Fruit fly (Drosophila melanogaster) whole organism, embryonic: ENCODE data around the gene CG34248.

Experiments
- Bgb ChIP-seq: fragments of 200-800 bp; sonication (Bioruptor generic); IDR thresholded peaks from 2 replicates; pipeline ENCODE4 v1.3.6; 2022; ENCODE audit warnings: missing biosample characterization, missing genetic modification characterization; ENCODE audit not compliant: partially characterized antibody
- CG10147 ChIP-seq: fragments of 200-800 bp; sonication (Bioruptor generic); optimal IDR thresholded peaks from 2 replicates; lab custom pipeline; 2019; ENCODE audit warnings: missing biosample characterization, mild to moderate bottlenecking, missing genetic modification characterization, moderate library complexity
- CG10543 ChIP-seq: fragments of 200-800 bp; sonication (Bioruptor generic); optimal IDR thresholded peaks from 3 replicates; lab custom pipeline; 2017; ENCODE audit warnings: missing biosample characterization, mild to moderate bottlenecking, missing genetic modification characterization, moderate library complexity
- CG10959 ChIP-seq: fragments of 200-800 bp; sonication (Bioruptor generic); IDR thresholded peaks from 2 replicates; pipeline ENCODE4 v1.3.6; 2022; ENCODE audit warnings: missing biosample characterization, missing genetic modification characterization
- CG10979 ChIP-seq: fragments of 200-800 bp; sonication (Bioruptor generic); optimal IDR thresholded peaks from 2 replicates; lab custom pipeline; 2018; ENCODE audit warnings: missing biosample characterization, mild to moderate bottlenecking, missing genetic modification characterization, moderate library complexity
- CG12236 ChIP-seq: fragments of 200-800 bp; sonication (Bioruptor generic); optimal IDR thresholded peaks from 2 replicates; lab custom pipeline; 2016; ENCODE audit warnings: missing biosample characterization, missing genetic modification characterization
- CG12769 ChIP-seq: fragments of 200-800 bp; sonication (Bioruptor generic); optimal IDR thresholded peaks from 2 replicates; lab custom pipeline; 2019; ENCODE audit warnings: missing biosample characterization, mild to moderate bottlenecking, missing genetic modification characterization, moderate library complexity
- CG15073 ChIP-seq: fragments of 200-800 bp; sonication (Bioruptor generic); optimal IDR thresholded peaks from 2 replicates; lab custom pipeline; 2016; ENCODE audit warnings: missing biosample characterization, missing genetic modification characterization
- CG17568 ChIP-seq: fragments of 200-800 bp; sonication (Bioruptor generic); optimal IDR thresholded peaks from 2 replicates; lab custom pipeline; 2018; ENCODE audit warnings: missing biosample characterization, mild to moderate bottlenecking, missing genetic modification characterization, moderate library complexity
- CG2875 ChIP-seq: fragments of 200-800 bp; sonication (Bioruptor generic); optimal IDR thresholded peaks from 2 replicates; lab custom pipeline; 2017; ENCODE audit warnings: missing biosample characterization, mild to moderate bottlenecking, missing genetic modification characterization, missing genetic modification reagents
- CG31441 ChIP-seq: fragments of 200-800 bp; sonication (Bioruptor generic); IDR thresholded peaks from 2 replicates; pipeline ENCODE4 v1.3.6; 2022; ENCODE audit warnings: missing biosample characterization, missing genetic modification characterization
- CG34376 ChIP-seq: fragments of 200-800 bp; sonication (Bioruptor generic); optimal IDR thresholded peaks from 2 replicates; lab custom pipeline; 2018; ENCODE audit warnings: missing biosample characterization, mild to moderate bottlenecking, missing genetic modification characterization
- CG42726 ChIP-seq: fragments of 200-800 bp; sonication (Bioruptor generic); IDR thresholded peaks from 2 replicates; pipeline ENCODE4 v1.3.6; 2022; ENCODE audit warnings: missing biosample characterization, missing genetic modification characterization; ENCODE audit not compliant: partially characterized antibody
- CG4730 ChIP-seq: fragments of 200-800 bp; sonication (Bioruptor generic); IDR thresholded peaks from 2 replicates; pipeline ENCODE4 v1.3.6; 2022; ENCODE audit warnings: missing biosample characterization, missing genetic modification characterization
- CG4854 ChIP-seq: fragments of 200-800 bp; sonication (Bioruptor generic); optimal IDR thresholded peaks from 2 replicates; lab custom pipeline; 2016; ENCODE audit warnings: missing biosample characterization, missing genetic modification characterization, inconsistent platforms
- CG6272 ChIP-seq: fragments of 200-800 bp; sonication (Bioruptor generic); IDR thresholded peaks from 2 replicates; pipeline ENCODE4 v1.3.6; 2022; ENCODE audit warnings: missing biosample characterization, missing genetic modification characterization
- CG7987 ChIP-seq: fragments of 200-800 bp; sonication (Bioruptor generic); optimal IDR thresholded peaks from 2 replicates; lab custom pipeline; 2018; ENCODE audit warnings: missing biosample characterization, mild to moderate bottlenecking, missing genetic modification characterization, moderate library complexity
- CG8944 ChIP-seq: fragments of 200-800 bp; sonication (Bioruptor generic); optimal IDR thresholded peaks from 3 replicates; lab custom pipeline; 2016; ENCODE audit warnings: missing biosample characterization, missing genetic modification characterization
- CG9437 ChIP-seq: fragments of 200-800 bp; sonication (Bioruptor generic); optimal IDR thresholded peaks from 2 replicates; lab custom pipeline; 2018; ENCODE audit warnings: missing biosample characterization, mild to moderate bottlenecking, missing genetic modification characterization
- CHES-1-like ChIP-seq: fragments of 200-800 bp; sonication (Bioruptor generic); optimal IDR thresholded peaks from 2 replicates; lab custom pipeline; 2016; ENCODE audit warnings: missing biosample characterization, missing genetic modification characterization
- CrebB ChIP-seq: fragments of 200-800 bp; sonication (Bioruptor generic); optimal IDR thresholded peaks from 3 replicates; lab custom pipeline; 2018; ENCODE audit warnings: missing biosample characterization, mild to moderate bottlenecking, missing genetic modification characterization
- Dad ChIP-seq: fragments of 200-800 bp; sonication (Bioruptor generic); optimal IDR thresholded peaks from 3 replicates; lab custom pipeline; 2016; ENCODE audit warnings: missing biosample characterization, missing genetic modification characterization
- Dek ChIP-seq: fragments of 200-800 bp; sonication (Bioruptor generic); optimal IDR thresholded peaks from 3 replicates; lab custom pipeline; 2019; ENCODE audit warnings: missing biosample characterization, mild to moderate bottlenecking, missing genetic modification characterization, moderate library complexity
- Dref ChIP-seq: fragments of 200-800 bp; sonication (Bioruptor generic); IDR thresholded peaks from 2 replicates; pipeline ENCODE4 v1.3.6; 2022; ENCODE audit warnings: missing biosample characterization, missing genetic modification characterization
- Elba2 ChIP-seq: fragments of 200-800 bp; sonication (Bioruptor generic); optimal IDR thresholded peaks from 3 replicates; lab custom pipeline; 2016; ENCODE audit warnings: missing biosample characterization, missing genetic modification characterization
- GATAe ChIP-seq: fragments of 200-800 bp; sonication (Bioruptor generic); conservative IDR thresholded peaks from 2 replicates; pipeline ENCODE4 v1.3.6; 2022; ENCODE audit warnings: missing biosample characterization, missing genetic modification characterization
- Hmx ChIP-seq: fragments of 200-800 bp; sonication (Bioruptor generic); optimal IDR thresholded peaks from 2 replicates; lab custom pipeline; 2016; ENCODE audit warnings: missing biosample characterization, missing genetic modification characterization
- MBD-R2 ChIP-seq: fragments of 200-800 bp; sonication (Bioruptor generic); IDR thresholded peaks from 2 replicates; pipeline ENCODE4 v1.3.6; 2022; ENCODE audit warnings: missing biosample characterization, missing genetic modification characterization
- MTF-1 ChIP-seq: fragments of 200-800 bp; sonication (Bioruptor generic); optimal IDR thresholded peaks from 2 replicates; lab custom pipeline; 2018; ENCODE audit warnings: missing biosample characterization, mild to moderate bottlenecking, missing genetic modification characterization, borderline replicate concordance
- Mes4 ChIP-seq: fragments of 200-800 bp; sonication (Bioruptor generic); optimal IDR thresholded peaks from 2 replicates; lab custom pipeline; 2016; ENCODE audit warnings: missing biosample characterization, missing genetic modification characterization
- Nf-YB ChIP-seq: fragments of 200-800 bp; sonication (Bioruptor generic); optimal IDR thresholded peaks from 3 replicates; lab custom pipeline; 2019; ENCODE audit warnings: missing biosample characterization, mild to moderate bottlenecking, missing genetic modification characterization, moderate library complexity
- PHDP ChIP-seq: fragments of 200-800 bp; sonication (Bioruptor generic); optimal IDR thresholded peaks from 3 replicates; lab custom pipeline; 2018; ENCODE audit warnings: missing biosample characterization, mild to moderate bottlenecking, missing genetic modification characterization, moderate library complexity
- Sin3A ChIP-seq: fragments of >200 bp; optimal IDR thresholded peaks from 2 replicates; lab custom pipeline; 2018
- az2 ChIP-seq: fragments of 200-800 bp; sonication (Bioruptor generic); optimal IDR thresholded peaks from 3 replicates; lab custom pipeline; 2016; ENCODE audit warnings: missing biosample characterization, missing genetic modification characterization
- br ChIP-seq: fragments of >200 bp; optimal IDR thresholded peaks from 2 replicates; lab custom pipeline; 2017
- cg ChIP-seq: fragments of 200-800 bp; sonication (Bioruptor generic); optimal IDR thresholded peaks from 3 replicates; lab custom pipeline; 2019; ENCODE audit warnings: missing biosample characterization, mild to moderate bottlenecking, missing genetic modification characterization, moderate library complexity
- croc ChIP-seq: fragments of 200-800 bp; sonication (Bioruptor generic); conservative IDR thresholded peaks from 3 replicates; pipeline ENCODE4 v1.3.6; 2022; ENCODE audit warnings: missing biosample characterization, missing genetic modification characterization
- dati ChIP-seq: fragments of 200-800 bp; sonication (Bioruptor generic); IDR thresholded peaks from 2 replicates; pipeline ENCODE4 v1.3.6; 2022; ENCODE audit warnings: missing biosample characterization, missing genetic modification characterization
- ftz-f1 ChIP-seq: fragments of 200-800 bp; sonication (Bioruptor generic); optimal IDR thresholded peaks from 2 replicates; lab custom pipeline; 2016; ENCODE audit warnings: missing biosample characterization, missing genetic modification characterization
- gce ChIP-seq: fragments of 200-800 bp; sonication (Bioruptor generic); IDR thresholded peaks from 3 replicates; pipeline ENCODE4 v1.3.6; 2022; ENCODE audit warnings: missing biosample characterization, missing genetic modification characterization
- hb ChIP-seq: fragments of 200-800 bp; sonication (Bioruptor generic); IDR thresholded peaks from 3 replicates; pipeline ENCODE4 v1.3.6; 2022; ENCODE audit warnings: missing biosample characterization, missing genetic modification characterization; ENCODE audit not compliant: partially characterized antibody
- hbn ChIP-seq: fragments of 200-800 bp; sonication (Bioruptor generic); IDR thresholded peaks from 2 replicates; pipeline ENCODE4 v1.3.6; 2022; ENCODE audit warnings: missing biosample characterization, missing genetic modification characterization; ENCODE audit not compliant: partially characterized antibody
- lmd ChIP-seq: fragments of 200-800 bp; sonication (Bioruptor generic); IDR thresholded peaks from 2 replicates; pipeline ENCODE4 v1.3.6; 2022; ENCODE audit warnings: missing biosample characterization, missing genetic modification characterization
- lola ChIP-seq, 3 experiments: fragments of >200 bp in 2 of 3; fragments of 200-800 bp in 1 of 3; sonication (Bioruptor generic) in 1 of 3; optimal IDR thresholded peaks; 2 replicates each; lab custom pipeline; 2017 to 2019; ENCODE audit warnings: missing biosample characterization in 3 of 3, missing genetic modification characterization in 3 of 3, mild to moderate bottlenecking in 1 of 3, moderate library complexity in 1 of 3
- nmo ChIP-seq: fragments of 200-800 bp; sonication (Bioruptor generic); optimal IDR thresholded peaks from 2 replicates; lab custom pipeline; 2018; ENCODE audit warnings: missing biosample characterization, mild to moderate bottlenecking, missing genetic modification characterization, moderate library complexity
- phol ChIP-seq: fragments of 200-800 bp; sonication (Bioruptor generic); optimal IDR thresholded peaks from 3 replicates; lab custom pipeline; 2018; ENCODE audit warnings: missing biosample characterization, mild to moderate bottlenecking, missing genetic modification characterization, moderate library complexity
- shn ChIP-seq: fragments of 200-800 bp; sonication (Bioruptor generic); optimal IDR thresholded peaks from 3 replicates; lab custom pipeline; 2016; ENCODE audit warnings: missing biosample characterization, missing genetic modification characterization
- sisA ChIP-seq: fragments of 200-800 bp; sonication (Bioruptor generic); IDR thresholded peaks from 2 replicates; pipeline ENCODE4 v1.3.6; 2022; ENCODE audit warnings: missing biosample characterization, missing genetic modification characterization
- sqz ChIP-seq: fragments of 200-800 bp; sonication (Bioruptor generic); optimal IDR thresholded peaks from 3 replicates; lab custom pipeline; 2018; ENCODE audit warnings: missing biosample characterization, mild to moderate bottlenecking, missing genetic modification characterization
- ssp ChIP-seq: fragments of 200-800 bp; sonication (Bioruptor generic); IDR thresholded peaks from 2 replicates; pipeline ENCODE4 v1.3.6; 2022; ENCODE audit warnings: missing biosample characterization, missing genetic modification characterization
- zen ChIP-seq: fragments of 200-800 bp; sonication (Bioruptor generic); optimal IDR thresholded peaks from 3 replicates; lab custom pipeline; 2018; ENCODE audit warnings: missing biosample characterization, mild to moderate bottlenecking, missing genetic modification characterization, moderate library complexity

CG34248 gene

DNA sequence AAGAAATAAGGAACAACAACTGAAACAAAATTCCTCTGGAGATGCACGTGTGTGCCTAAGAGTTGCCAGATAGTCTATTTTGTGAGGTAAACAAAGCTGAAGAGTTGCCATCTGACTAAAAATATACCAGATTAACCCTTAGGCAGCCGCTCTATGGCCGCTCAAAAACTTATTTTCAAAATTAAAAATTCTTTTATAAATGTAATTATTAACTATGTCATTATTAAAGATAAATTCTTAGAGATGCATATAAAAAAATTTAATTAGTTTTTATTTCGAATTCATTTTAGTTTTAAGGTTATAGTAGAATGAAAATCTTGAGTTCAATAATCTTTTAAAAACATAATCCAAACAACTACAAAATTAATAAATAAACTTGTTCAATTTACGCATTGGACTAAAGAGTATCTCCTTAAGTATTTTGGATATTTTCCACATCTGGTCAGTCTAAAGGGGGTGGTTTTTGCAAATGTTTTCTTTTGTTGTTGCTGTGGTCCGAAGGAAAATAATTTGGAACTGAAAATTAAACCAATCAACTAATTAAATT is 42.0 kb downstream of the CG34248 start, which contains the start of gene Tmx3 (continued):
- TF ChIP-seq CG31441 (GFP tag; lab: Robert Waterston, UW) (peak; percentile 93), CG17568 (no peak), CG2875 (GFP tag; lab: Kevin White, UChicago) (peak; percentile 54), CG10959 (GFP tag; lab: Robert Waterston, UW) (peak; percentile 99), CG34376 (no peak), ftz-f1 (GFP tag; lab: Kevin White, UChicago) (no peak), GATAe (peak; percentile 42), lola (GFP tag; optimal IDR thresholded peaks at IDR 0.05; lab: Kevin White, UChicago) (peak in 1 of 3 experiments; percentile 91), croc (GFP tag; lab: Robert Waterston, UW) (peak; percentile 80), cg (GFP tag; lab: Kevin White, UChicago) (no peak), CG4854 (GFP tag; lab: Kevin White, UChicago) (peak; percentile 50), MTF-1 (GFP tag; lab: Kevin White, UChicago) (no peak), CHES-1-like (peak; percentile 55), ssp (GFP tag; lab: Robert Waterston, UW) (peak; percentile 88), Sin3A (no peak), PHDP (tag; lab: Kevin White, UChicago) (peak; percentile 91), Bgb (no peak), CrebB (tag; lab: Kevin White, UChicago) (peak; percentile 61), CG10979 (tag; lab: Kevin White, UChicago) (peak; percentile 79), phol (tag; lab: Kevin White, UChicago) (peak; percentile 92), sqz (GFP tag; lab: Kevin White, UChicago) (no peak), az2 (GFP tag; lab: Kevin White, UChicago) (peak; percentile 89), zen (tag; lab: Kevin White, UChicago) (peak; percentile 89), CG10543 (GFP tag; lab: Kevin White, UChicago) (no peak), hbn (GFP tag; lab: Robert Waterston, UW) (no peak), Dek (tag; lab: Kevin White, UChicago) (peak; percentile 92), nmo (GFP tag; lab: Kevin White, UChicago) (peak; percentile 96), gce (GFP tag; lab: Robert Waterston, UW) (peak; percentile 76; the same call in 2 of the 3 replicates), CG15073 (GFP tag; lab: Kevin White, UChicago) (peak; percentile 42), CG10147 (GFP tag; lab: Kevin White, UChicago) (peak; percentile 88), Mes4 (GFP tag; lab: Kevin White, UChicago) (no peak), dati (peak; percentile 72), lmd (GFP tag; lab: Robert Waterston, UW) (peak; percentile 93), Dref (no peak), Nf-YB (GFP tag; lab: Kevin White, UChicago) (no peak), CG9437 (GFP tag; lab: Kevin White, UChicago) (peak; percentile 74), sisA (GFP tag; lab: Robert Waterston, UW) (peak; percentile 90), hb (GFP tag; lab: Robert Waterston, UW) (no peak), MBD-R2 (GFP tag; lab: Robert Waterston, UW) (peak; percentile 94), CG42726 (GFP tag; lab: Robert Waterston, UW) (no peak), CG12769 (tag; lab: Kevin White, UChicago) (no peak), CG12236 (GFP tag; lab: Kevin White, UChicago) (no peak), br (lab: Kevin White, UChicago) (no peak), CG6272 (peak; percentile 92), Elba2 (GFP tag; lab: Kevin White, UChicago) (peak; percentile 59), CG4730 (GFP tag; lab: Robert Waterston, UW) (peak; percentile 88), CG8944 (GFP tag; lab: Kevin White, UChicago) (peak; percentile 62), Hmx (GFP tag; lab: Kevin White, UChicago) (no peak), Dad (GFP tag; lab: Kevin White, UChicago) (peak; percentile 58), CG7987 (GFP tag; lab: Kevin White, UChicago) (no peak), shn (GFP tag; lab: Kevin White, UChicago) (peak; percentile 17)
